Worm (Caenorhabditis elegans) whole organism, young adult: ENCODE data around the gene F53A9.3.

Source experiments
- C17E4.6 ChIP-seq: fragments of 200-800 bp; sonication (Bioruptor generic); IDR thresholded peaks from 2 replicates; pipeline ENCODE4 v1.3.6; 2022; ENCODE audit warnings: missing genetic modification reagents, missing genetic modification characterization, missing compliant biosample characterization
- F22D6.2 ChIP-seq: sonication (generic microtip); optimal IDR thresholded peaks from 2 replicates; lab custom pipeline; 2016; ENCODE audit warnings: mild to moderate bottlenecking, missing genetic modification characterization, missing compliant biosample characterization
- F23B12.7 ChIP-seq: sonication (generic microtip); optimal IDR thresholded peaks from 2 replicates; lab custom pipeline; 2017; ENCODE audit warnings: missing genetic modification characterization, mild to moderate bottlenecking, missing compliant biosample characterization, antibody characterized with exemption, moderate library complexity; ENCODE audit not compliant: insufficient read depth
- F52B5.7 ChIP-seq: sonication (generic microtip); optimal IDR thresholded peaks from 2 replicates; lab custom pipeline; 2016; ENCODE audit warnings: mild to moderate bottlenecking, missing genetic modification characterization, missing compliant biosample characterization
- F57A8.1 ChIP-seq: fragments of 200-800 bp; sonication (Bioruptor generic); optimal IDR thresholded peaks from 2 replicates; lab custom pipeline; 2018; ENCODE audit warnings: mild to moderate bottlenecking, missing genetic modification characterization, moderate library complexity, missing compliant biosample characterization
- K11D2.4 ChIP-seq: fragments of 200-800 bp; sonication (Bioruptor generic); IDR thresholded peaks from 2 replicates; pipeline ENCODE4 v1.3.6; 2022; ENCODE audit warnings: missing genetic modification reagents, missing genetic modification characterization, missing compliant biosample characterization
- Y56A3A.18 ChIP-seq: fragments of 200-800 bp; sonication (Bioruptor generic); IDR thresholded peaks from 2 replicates; pipeline ENCODE4 v1.3.6; 2022; ENCODE audit warnings: missing genetic modification reagents, missing genetic modification characterization, missing compliant biosample characterization
- Y67H2A.10 ChIP-seq: fragments of 200-800 bp; sonication (Bioruptor generic); conservative IDR thresholded peaks from 2 replicates; pipeline ENCODE4 v1.3.6; 2022; ENCODE audit warnings: missing genetic modification reagents, missing genetic modification characterization, missing compliant biosample characterization
- ama-1 ChIP-seq, 3 experiments: fragments of 150-350 bp in 1 of 3; sonication (generic microtip) in 2 of 3; optimal IDR thresholded peaks; 2 replicates each; lab custom pipeline; 2014 to 2018; ENCODE audit warnings: missing biosample characterization in 2 of 3, missing genetic modification characterization in 2 of 3, missing genetic modification reagents in 2 of 3
- atf-7 ChIP-seq: sonication (generic microtip); optimal IDR thresholded peaks from 2 replicates; lab custom pipeline; 2017; ENCODE audit warnings: mild to moderate bottlenecking, missing genetic modification characterization, missing compliant biosample characterization
- attf-3 ChIP-seq: fragments of 200-800 bp; sonication (Bioruptor generic); conservative IDR thresholded peaks from 2 replicates; pipeline ENCODE4 v1.3.6; 2022; ENCODE audit warnings: missing genetic modification reagents, missing genetic modification characterization, missing compliant biosample characterization
- attf-5 ChIP-seq: fragments of 200-800 bp; sonication (Bioruptor generic); optimal IDR thresholded peaks from 2 replicates; lab custom pipeline; 2018; ENCODE audit warnings: mild to moderate bottlenecking, missing genetic modification characterization, missing compliant biosample characterization
- bed-1 ChIP-seq: fragments of 200-800 bp; sonication (Bioruptor generic); IDR thresholded peaks from 2 replicates; pipeline ENCODE4 v1.3.6; 2022; ENCODE audit warnings: missing genetic modification reagents, missing genetic modification characterization, missing compliant biosample characterization
- bed-2 ChIP-seq: fragments of 200-800 bp; sonication (Bioruptor generic); IDR thresholded peaks from 2 replicates; pipeline ENCODE4 v1.3.6; 2022; ENCODE audit warnings: missing genetic modification reagents, missing genetic modification characterization, missing compliant biosample characterization
- cebp-1 ChIP-seq, 2 experiments: fragments of 200-800 bp in 1 of 2; sonication (Bioruptor generic) in 1 of 2; sonication (generic microtip) in 1 of 2; IDR thresholded peaks in 1 of 2; optimal IDR thresholded peaks in 1 of 2; 2 replicates each; pipeline versions ENCODE4 v1.3.6 to Lab custom; 2017 to 2022; ENCODE audit warnings: missing compliant biosample characterization in 2 of 2, missing genetic modification characterization in 2 of 2, mild to moderate bottlenecking in 1 of 2, missing genetic modification reagents in 1 of 2, moderate library complexity in 1 of 2
- ceh-79 ChIP-seq: sonication (generic microtip); optimal IDR thresholded peaks from 2 replicates; lab custom pipeline; 2017; ENCODE audit warnings: mild to moderate bottlenecking, missing genetic modification characterization, missing compliant biosample characterization
- chd-7 ChIP-seq: sonication (generic microtip); optimal IDR thresholded peaks from 2 replicates; lab custom pipeline; 2016; ENCODE audit warnings: mild to moderate bottlenecking, missing genetic modification characterization, moderate library complexity, missing compliant biosample characterization
- die-1 ChIP-seq: sonication (generic microtip); optimal IDR thresholded peaks from 2 replicates; lab custom pipeline; 2016; ENCODE audit warnings: missing genotype, mild to moderate bottlenecking, missing genetic modification characterization, missing compliant biosample characterization
- egl-44 ChIP-seq: fragments of 200-800 bp; sonication (Bioruptor generic); IDR thresholded peaks from 2 replicates; pipeline ENCODE4 v1.3.6; 2022; ENCODE audit warnings: missing genetic modification reagents, missing genetic modification characterization, missing compliant biosample characterization
- egrh-3 ChIP-seq: fragments of 200-800 bp; sonication (Bioruptor generic); IDR thresholded peaks from 2 replicates; pipeline ENCODE4 v1.3.6; 2022; ENCODE audit warnings: missing genetic modification reagents, missing genetic modification characterization, missing compliant biosample characterization
- ekl-4 ChIP-seq: fragments of 200-800 bp; sonication (Bioruptor generic); IDR thresholded peaks from 2 replicates; pipeline ENCODE4 v1.3.6; 2022; ENCODE audit warnings: missing genetic modification reagents, missing genetic modification characterization, missing compliant biosample characterization
- hrde-1 ChIP-seq: sonication (generic microtip); optimal IDR thresholded peaks from 2 replicates; lab custom pipeline; 2016; ENCODE audit warnings: missing genetic modification characterization, mild to moderate bottlenecking, missing compliant biosample characterization, moderate library complexity, missing genotype, missing genetic modification reagents, borderline replicate concordance
- let-526 ChIP-seq: fragments of 200-800 bp; sonication (Bioruptor generic); IDR thresholded peaks from 2 replicates; pipeline ENCODE4 v1.3.6; 2022; ENCODE audit warnings: missing genetic modification reagents, missing genetic modification characterization, missing compliant biosample characterization
- lin-26 ChIP-seq: fragments of 200-800 bp; sonication (Bioruptor generic); IDR thresholded peaks from 2 replicates; pipeline ENCODE4 v1.3.6; 2022; ENCODE audit warnings: missing genetic modification reagents, missing genetic modification characterization, missing compliant biosample characterization
- lin-35 ChIP-seq, 3 experiments: fragments of 150-350 bp in 2 of 3; sonication (generic microtip) in 1 of 3; optimal IDR thresholded peaks; 2 replicates each; lab custom pipeline; 2014 to 2018; ENCODE audit warnings: missing biosample characterization in 3 of 3, missing genetic modification characterization in 3 of 3, missing genetic modification reagents in 3 of 3
- lin-40 ChIP-seq: sonication (generic microtip); optimal IDR thresholded peaks from 2 replicates; lab custom pipeline; 2016; ENCODE audit warnings: missing genetic modification characterization, mild to moderate bottlenecking, missing compliant biosample characterization, missing genotype, missing genetic modification reagents
- nfya-1 ChIP-seq: sonication (generic microtip); optimal IDR thresholded peaks from 2 replicates; lab custom pipeline; 2017; ENCODE audit warnings: antibody characterized with exemption, missing compliant biosample characterization, missing genetic modification characterization, borderline replicate concordance; ENCODE audit not compliant: insufficient read depth
- nhr-80 ChIP-seq: sonication (generic microtip); optimal IDR thresholded peaks from 2 replicates; lab custom pipeline; 2016; ENCODE audit warnings: missing genetic modification characterization, missing compliant biosample characterization
- pha-4 ChIP-seq: fragments of 150-350 bp; sonication (generic microtip); optimal IDR thresholded peaks from 2 replicates; lab custom pipeline; 2014; ENCODE audit warnings: missing biosample characterization, missing genetic modification reagents, missing genetic modification characterization
- snpc-1.3 ChIP-seq: sonication (generic microtip); optimal IDR thresholded peaks from 2 replicates; lab custom pipeline; 2017; ENCODE audit warnings: missing genetic modification characterization, mild to moderate bottlenecking, missing compliant biosample characterization, antibody characterized with exemption, moderate library complexity, missing genotype, missing genetic modification reagents; ENCODE audit not compliant: insufficient read depth
- snpc-3.4 ChIP-seq: sonication (generic microtip); optimal IDR thresholded peaks from 2 replicates; lab custom pipeline; 2017; ENCODE audit warnings: missing genetic modification characterization, mild to moderate bottlenecking, missing compliant biosample characterization, antibody characterized with exemption, moderate library complexity, missing genotype, missing genetic modification reagents
- somi-1 ChIP-seq: fragments of 200-800 bp; sonication (Bioruptor generic); optimal IDR thresholded peaks from 2 replicates; lab custom pipeline; 2018; ENCODE audit warnings: mild to moderate bottlenecking, missing genetic modification characterization, missing compliant biosample characterization
- tbp1 ChIP-seq: fragments of 200-800 bp; sonication (Bioruptor generic); optimal IDR thresholded peaks from 2 replicates; lab custom pipeline; 2018; ENCODE audit warnings: mild to moderate bottlenecking, missing genetic modification characterization, missing compliant biosample characterization
- ztf-18 ChIP-seq: sonication (generic microtip); optimal IDR thresholded peaks from 2 replicates; lab custom pipeline; 2016; ENCODE audit warnings: missing genotype, mild to moderate bottlenecking, missing genetic modification characterization, missing compliant biosample characterization
- ztf-26 ChIP-seq: sonication (generic microtip); optimal IDR thresholded peaks from 2 replicates; lab custom pipeline; 2017; ENCODE audit warnings: missing genetic modification characterization, missing compliant biosample characterization

F53A9.3 gene

DNA sequence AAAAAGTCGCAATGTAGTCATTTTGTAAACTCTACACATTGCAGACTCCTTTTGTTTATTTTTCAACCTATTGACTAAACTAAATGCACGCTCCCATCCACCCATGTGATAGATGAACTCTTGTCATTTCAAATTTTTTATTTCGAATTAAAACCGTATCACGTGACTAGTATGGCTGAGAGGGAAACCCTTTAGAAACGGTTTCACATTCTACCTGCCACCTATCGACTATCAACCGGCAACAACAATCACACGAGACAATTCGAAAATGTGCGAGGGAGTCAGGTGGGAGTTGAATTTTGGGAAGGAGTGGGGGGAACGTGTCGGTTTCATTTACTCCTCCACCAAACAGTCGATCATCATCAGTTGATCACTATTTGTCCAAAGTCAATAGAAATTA lies 33.6 kb upstream of the F53A9.3 start (continued):
- no peak for TF ChIP-seq F57A8.1
- no peak for TF ChIP-seq F22D6.2
- TF ChIP-seq egl-44 (GFP tag; lab: Robert Waterston, UW), result 0 out of 2 replicates have a peak, but pooled peaks have one; percentile 45
- TF ChIP-seq pha-4 (tag; lab: Kevin White, UChicago), result peak; percentile 73
- peak; percentile 29 for TF ChIP-seq tbp1

DNA sequence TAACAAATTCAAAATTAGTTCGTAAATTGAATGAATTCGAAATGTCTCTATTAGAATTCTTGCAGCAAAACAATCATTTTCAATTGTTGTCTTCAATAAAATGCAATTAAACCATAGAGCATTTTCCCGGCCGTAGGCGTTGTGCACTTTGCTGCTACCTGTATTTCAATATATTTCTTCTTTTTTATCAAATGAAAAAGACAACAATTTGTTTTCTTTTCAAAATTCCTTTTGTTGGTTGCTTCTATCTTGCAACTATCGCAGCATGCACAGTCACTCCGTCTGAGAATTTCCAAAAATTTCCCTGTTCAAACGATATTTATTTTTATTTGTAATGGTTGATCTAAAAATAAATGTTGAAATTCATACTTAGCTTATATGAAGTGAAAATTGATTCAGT lies 33.0 kb upstream of the F53A9.3 start:
- TF ChIP-seq Y67H2A.10 (GFP tag; lab: Robert Waterston, UW) (no peak), ceh-79 (tag; lab: Kevin White, UChicago) (no peak), chd-7 (tag; lab: Kevin White, UChicago) (no peak), snpc-3.4 (tag; lab: Kevin White, UChicago) (no peak), nfya-1 (tag; lab: Kevin White, UChicago) (no peak), lin-35 (GFP tag; optimal IDR thresholded peaks at IDR 0.05; lab: Kevin White, UChicago) (no peak), ama-1 (optimal IDR thresholded peaks at IDR 0.05; lab: Kevin White, UChicago) (no peak), ama-1 (GFP tag; optimal IDR thresholded peaks at IDR 0.05; lab: Kevin White, UChicago) (no peak), F23B12.7 (tag; lab: Kevin White, UChicago) (no peak), attf-5 (GFP tag; lab: Kevin White, UChicago) (no peak), snpc-1.3 (tag; lab: Kevin White, UChicago) (no peak), Y56A3A.18 (GFP tag; lab: Robert Waterston, UW) (no peak), attf-3 (GFP tag; lab: Robert Waterston, UW) (no peak), hrde-1 (tag; lab: Kevin White, UChicago) (no peak), bed-2 (GFP tag; lab: Robert Waterston, UW) (no peak), ekl-4 (GFP tag; lab: Robert Waterston, UW) (no peak), egrh-3 (GFP tag; lab: Robert Waterston, UW) (no peak), C17E4.6 (GFP tag; lab: Robert Waterston, UW) (no peak), bed-1 (GFP tag; lab: Robert Waterston, UW) (no peak), F52B5.7 (tag; lab: Kevin White, UChicago) (no peak)

DNA sequence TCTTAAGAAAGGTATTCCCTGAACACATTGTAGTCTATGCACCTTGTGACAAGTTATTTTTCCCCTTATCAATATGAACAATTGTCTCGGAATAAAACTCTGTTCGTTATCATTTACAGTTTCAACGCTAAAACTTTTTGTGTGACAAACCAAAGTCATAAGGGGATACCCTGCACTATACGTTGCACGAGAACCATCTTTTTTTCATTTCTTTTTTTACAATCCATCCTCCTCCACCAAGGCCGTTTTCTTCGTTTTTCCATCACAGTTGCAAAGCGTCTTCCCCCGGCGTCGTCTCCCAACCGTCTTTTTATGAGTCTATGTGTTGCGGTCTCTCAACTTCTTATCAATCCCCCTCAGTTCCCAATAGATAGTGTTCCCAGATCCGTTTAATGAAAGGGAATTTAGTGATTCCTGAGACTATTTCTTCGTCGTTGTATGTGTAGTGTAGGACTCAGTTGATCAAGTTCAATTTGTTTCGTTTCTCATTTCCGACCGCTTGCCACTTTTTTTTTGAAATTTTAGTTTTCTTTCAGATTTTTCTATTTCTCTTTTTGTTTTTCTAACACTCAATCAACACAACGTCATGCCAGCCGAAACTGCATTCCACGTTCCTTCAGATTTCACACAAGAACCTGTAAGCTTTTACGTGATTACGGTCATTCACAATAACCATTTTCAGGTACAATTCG lies 31.9 kb upstream of the F53A9.3 start:
- peak; percentile 64 for TF ChIP-seq lin-40 (tag; lab: Kevin White, UChicago)
- TF ChIP-seq ztf-26, result peak; percentile 73
- TF ChIP-seq egl-44 (GFP tag; lab: Robert Waterston, UW), result 0 out of 2 replicates have a peak, but pooled peaks have one; percentile 48
- TF ChIP-seq nhr-80, result peak; percentile 88
- TF ChIP-seq cebp-1 (GFP tag; IDR thresholded peaks at IDR 0.05; lab: Robert Waterston, UW), result no peak
- TF ChIP-seq cebp-1 (tag; optimal IDR thresholded peaks at IDR 0.05; lab: Kevin White, UChicago), result peak; percentile 52
- peak; percentile 34; the same call in 1 of the 2 replicates for TF ChIP-seq lin-26
- TF ChIP-seq ama-1 (optimal IDR thresholded peaks at IDR 0.05; lab: Kevin White, UChicago), result no peak
- no peak for TF ChIP-seq ama-1 (GFP tag; optimal IDR thresholded peaks at IDR 0.05; lab: Kevin White, UChicago)
- no peak for TF ChIP-seq ztf-18 (tag; lab: Kevin White, UChicago)
- no peak for TF ChIP-seq K11D2.4
- TF ChIP-seq let-526 (GFP tag; lab: Robert Waterston, UW), result 0 out of 2 replicates have a peak, but pooled peaks have one; percentile 53
- peak; percentile 64 for TF ChIP-seq somi-1 (GFP tag; lab: Kevin White, UChicago)
- TF ChIP-seq lin-35 (GFP tag; optimal IDR thresholded peaks at IDR 0.05; lab: Kevin White, UChicago), result no peak
- TF ChIP-seq chd-7 (tag; lab: Kevin White, UChicago), result peak; percentile 20
- peak; percentile 31 for TF ChIP-seq atf-7 (tag; lab: Kevin White, UChicago)
- no peak for TF ChIP-seq Y67H2A.10 (GFP tag; lab: Robert Waterston, UW)
- peak; percentile 52 for TF ChIP-seq die-1 (tag; lab: Kevin White, UChicago)
